Fruit fly (Drosophila melanogaster): ENCODE results near the gene fipi.
A peak's percentile ranks its signal among the peaks of the same experiment; 100 is the strongest.

fipi gene

DNA sequence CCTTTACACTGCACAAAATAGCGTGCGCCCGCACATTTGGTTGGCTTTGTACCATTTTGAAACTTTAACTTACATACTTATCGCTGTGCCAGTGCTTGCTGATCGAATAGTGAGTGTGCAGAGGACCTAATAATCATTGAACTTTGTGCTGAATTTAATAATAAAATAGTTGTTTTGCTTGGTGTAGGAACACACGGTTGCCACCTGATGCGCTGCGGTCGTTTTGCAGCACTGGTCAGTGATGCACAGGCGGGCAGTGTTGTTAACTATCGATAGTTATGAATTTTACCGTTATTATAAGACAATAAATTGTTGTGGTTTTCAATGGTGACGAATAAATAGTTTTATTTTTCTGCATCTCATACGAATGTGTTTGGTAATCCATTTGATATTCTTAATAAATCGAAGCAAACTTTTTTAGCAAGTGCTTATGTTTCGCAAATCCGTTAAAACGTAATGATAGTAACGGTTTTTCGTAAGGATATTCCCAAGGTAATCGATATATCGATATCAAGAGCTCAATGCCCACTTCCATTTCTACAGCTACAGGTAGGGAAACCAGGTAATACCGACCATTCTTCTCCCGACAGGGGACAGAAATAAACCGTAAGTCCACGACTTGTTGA is 44.0 kb upstream of the fipi start, which contains the start of the genes tank and CG12194 (continued):
- TF ChIP-seq CG1602 (GFP tag; optimal IDR thresholded peaks at IDR 0.05): peak; percentile 99
- peak; percentile 99 for TF ChIP-seq HLH54F (GFP tag; optimal IDR thresholded peaks at IDR 0.05)
- TF ChIP-seq Hsf (GFP tag; optimal IDR thresholded peaks at IDR 0.05): peak; percentile 99
- TF ChIP-seq zen2 (GFP tag; IDR thresholded peaks at IDR 0.05; ENCODE audit: partially characterized antibody): peak; percentile 62; the same call in 2 of the 3 replicates
- peak; percentile 99 for TF ChIP-seq chm (GFP tag; IDR thresholded peaks at IDR 0.05)
- TF ChIP-seq sima (GFP tag; optimal IDR thresholded peaks at IDR 0.05): peak; percentile 96
- TF ChIP-seq HLH4C (GFP tag; IDR thresholded peaks at IDR 0.05; ENCODE audit: partially characterized antibody): peak; percentile 73
- TF ChIP-seq row (GFP tag; IDR thresholded peaks at IDR 0.05): peak; percentile 99
- peak; percentile 96 for TF ChIP-seq CG4707 (GFP tag; optimal IDR thresholded peaks at IDR 0.05)
- TF ChIP-seq rib (GFP tag; IDR thresholded peaks at IDR 0.05): peak; percentile 98
- TF ChIP-seq luna (GFP tag; optimal IDR thresholded peaks at IDR 0.05): peak; percentile 97
- peak; percentile 99 for TF ChIP-seq shn (GFP tag; optimal IDR thresholded peaks at IDR 0.05)
- peak; percentile 99 for TF ChIP-seq H15 (GFP tag; IDR thresholded peaks at IDR 0.05)
- peak; percentile 98 for TF ChIP-seq Dbx (GFP tag; IDR thresholded peaks at IDR 0.05)
- peak; percentile 99 for TF ChIP-seq pum (GFP tag; optimal IDR thresholded peaks at IDR 0.05)
- peak; percentile 98 for TF ChIP-seq CG2202 (tag; optimal IDR thresholded peaks at IDR 0.05)
- peak; percentile 98 for TF ChIP-seq disco-r (GFP tag; optimal IDR thresholded peaks at IDR 0.05)
- peak; percentile 99 for TF ChIP-seq Rx (GFP tag; IDR thresholded peaks at IDR 0.05)
- peak; percentile 99 for TF ChIP-seq slou (GFP tag; optimal IDR thresholded peaks at IDR 0.05)
- peak; percentile 99 for TF ChIP-seq CG2712 (tag; optimal IDR thresholded peaks at IDR 0.05)
- peak; percentile 99 for TF ChIP-seq CG9932 (GFP tag; IDR thresholded peaks at IDR 0.05)
- peak; percentile 99 for TF ChIP-seq Mad (GFP tag; optimal IDR thresholded peaks at IDR 0.05)
- TF ChIP-seq CG18262 (tag; optimal IDR thresholded peaks at IDR 0.05): peak; percentile 98
- peak; percentile 96 for TF ChIP-seq run (tag; optimal IDR thresholded peaks at IDR 0.05)
- TF ChIP-seq CG3163 (GFP tag; optimal IDR thresholded peaks at IDR 0.05): peak; percentile 94
- TF ChIP-seq gcm2 (GFP tag; optimal IDR thresholded peaks at IDR 0.05): peak; percentile 99
- TF ChIP-seq knrl (GFP tag; IDR thresholded peaks at IDR 0.05; ENCODE audit: partially characterized antibody): peak; percentile 84
- TF ChIP-seq CG30431 (GFP tag; optimal IDR thresholded peaks at IDR 0.05): peak; percentile 100
- peak; percentile 99 for TF ChIP-seq fd96Cb (tag; optimal IDR thresholded peaks at IDR 0.05)
- TF ChIP-seq lmd (GFP tag; IDR thresholded peaks at IDR 0.05): peak; percentile 100
- peak; percentile 93 for TF ChIP-seq CG10274 (GFP tag; optimal IDR thresholded peaks at IDR 0.05)
- peak; percentile 84 for TF ChIP-seq kah (GFP tag; optimal IDR thresholded peaks at IDR 0.05)
- TF ChIP-seq bcd (GFP tag; optimal IDR thresholded peaks at IDR 0.05): peak; percentile 99
- peak; percentile 94 for TF ChIP-seq TFAM (GFP tag; optimal IDR thresholded peaks at IDR 0.05)
- peak; percentile 98 for TF ChIP-seq emc (GFP tag; optimal IDR thresholded peaks at IDR 0.05)
- peak; percentile 87 for TF ChIP-seq crol (GFP tag; IDR thresholded peaks at IDR 0.05)
- TF ChIP-seq CG5245 (GFP tag; optimal IDR thresholded peaks at IDR 0.05): peak; percentile 99
- peak; percentile 99 for TF ChIP-seq CG3726 (GFP tag; IDR thresholded peaks at IDR 0.05)
- peak; percentile 98 for TF ChIP-seq CG8924 (tag; optimal IDR thresholded peaks at IDR 0.05)
- TF ChIP-seq sug (tag; optimal IDR thresholded peaks at IDR 0.05): peak; percentile 87
- TF ChIP-seq Spps (tag; optimal IDR thresholded peaks at IDR 0.05): peak; percentile 98
- TF ChIP-seq lola (GFP tag; optimal IDR thresholded peaks at IDR 0.05): peak in 1 of 3 experiments; percentile 95
- peak; percentile 97 for TF ChIP-seq CG1792 (GFP tag; optimal IDR thresholded peaks at IDR 0.05)
- peak; percentile 92 for TF ChIP-seq nom (GFP tag; optimal IDR thresholded peaks at IDR 0.05)
- TF ChIP-seq CG17359 (tag; optimal IDR thresholded peaks at IDR 0.05): peak; percentile 99
- peak; percentile 99 for TF ChIP-seq CG2875 (GFP tag; optimal IDR thresholded peaks at IDR 0.05)
- peak; percentile 99 for TF ChIP-seq ranshi (GFP tag; IDR thresholded peaks at IDR 0.05)
- peak; percentile 98 for TF ChIP-seq CG9876 (GFP tag; optimal IDR thresholded peaks at IDR 0.05)
- no peak for TF ChIP-seq HLHmδ (GFP tag; optimal IDR thresholded peaks at IDR 0.05)
- TF ChIP-seq CG14014 (GFP tag; IDR thresholded peaks at IDR 0.05): peak; percentile 99
